Worm (Caenorhabditis elegans) whole organism, L1 larva: Measurements from ENCODE around the gene ZK512.8.
A peak's percentile ranks its signal among the peaks of the same experiment; 100 is the strongest.

Source experiments
- C16A3.4 ChIP-seq: fragments of 150-350 bp; optimal IDR thresholded peaks from 2 replicates; lab custom pipeline; 2014; ENCODE audit warnings: missing biosample characterization, missing genetic modification characterization
- C34B4.2 ChIP-seq: sonication (generic microtip); optimal IDR thresholded peaks from 2 replicates; lab custom pipeline; 2017; ENCODE audit warnings: mild to moderate bottlenecking, missing genetic modification characterization, missing compliant biosample characterization
- F16B12.6 ChIP-seq: fragments of 150-350 bp; optimal IDR thresholded peaks from 2 replicates; lab custom pipeline; 2014; ENCODE audit warnings: missing biosample characterization, missing genetic modification characterization
- Y116A8C.19 ChIP-seq: sonication (generic microtip); optimal IDR thresholded peaks from 2 replicates; lab custom pipeline; 2016; ENCODE audit warnings: missing compliant biosample characterization, missing genetic modification characterization, borderline replicate concordance
- aha-1 ChIP-seq: fragments of 150-350 bp; optimal IDR thresholded peaks from 2 replicates; lab custom pipeline; 2014; ENCODE audit warnings: missing biosample characterization, missing genetic modification characterization
- alr-1 ChIP-seq: fragments of 200-800 bp; sonication (Bioruptor generic); optimal IDR thresholded peaks from 2 replicates; lab custom pipeline; 2018; ENCODE audit warnings: borderline replicate concordance, mild to moderate bottlenecking, missing genetic modification characterization, missing compliant biosample characterization
- ceh-82 ChIP-seq, 3 experiments: fragments of 150-350 bp in 1 of 3; sonication (generic microtip) in 2 of 3; optimal IDR thresholded peaks; 2 replicates each; lab custom pipeline; 2014 to 2017; ENCODE audit warnings: missing biosample characterization in 3 of 3, missing genetic modification characterization in 3 of 3
- ceh-88 ChIP-seq: fragments of 200-800 bp; sonication (Bioruptor generic); IDR thresholded peaks from 2 replicates; pipeline ENCODE4 v1.3.6; 2022; ENCODE audit warnings: missing genetic modification characterization, missing compliant biosample characterization
- ceh-90 ChIP-seq: sonication (generic microtip); optimal IDR thresholded peaks from 2 replicates; lab custom pipeline; 2016; ENCODE audit warnings: missing genetic modification characterization, missing compliant biosample characterization
- dpl-1 ChIP-seq, 3 experiments: fragments of 150-350 bp in 2 of 3; sonication (generic microtip) in 1 of 3; optimal IDR thresholded peaks; 2 replicates each; lab custom pipeline; 2014 to 2017; ENCODE audit warnings: missing biosample characterization in 3 of 3, missing genetic modification characterization in 3 of 3, missing genetic modification reagents in 3 of 3
- dsc-1 ChIP-seq: sonication (generic microtip); optimal IDR thresholded peaks from 2 replicates; lab custom pipeline; 2016; ENCODE audit warnings: mild to moderate bottlenecking, missing genetic modification characterization, missing compliant biosample characterization
- efl-1 ChIP-seq, 4 experiments: fragments of 150-350 bp; optimal IDR thresholded peaks in 3 of 4; peaks in 1 of 4; 1 replicate in 1 of 4; 2 replicates in 3 of 4; lab custom pipeline; 2014; ENCODE audit warnings: missing biosample characterization in 2 of 4, missing genetic modification characterization in 2 of 4, missing genetic modification reagents in 2 of 4
- egl-27 ChIP-seq, 2 experiments: fragments of 150-350 bp in 1 of 2; sonication (generic microtip); optimal IDR thresholded peaks; 3 replicates each; lab custom pipeline; 2017 to 2018; ENCODE audit warnings: missing biosample characterization in 2 of 2, missing genetic modification characterization in 2 of 2, missing genetic modification reagents in 2 of 2
- elt-3 ChIP-seq, 6 experiments: fragments of 150-350 bp in 1 of 6; sonication (generic microtip); optimal IDR thresholded peaks; 2 replicates each; lab custom pipeline; 2017 to 2018; ENCODE audit warnings: missing biosample characterization in 6 of 6, missing genetic modification characterization in 6 of 6, inconsistent platforms in 1 of 6
- fkh-8 ChIP-seq: sonication (generic microtip); optimal IDR thresholded peaks from 2 replicates; lab custom pipeline; 2016; ENCODE audit warnings: mild to moderate bottlenecking, missing genetic modification characterization, missing compliant biosample characterization
- fos-1 ChIP-seq: fragments of 150-350 bp; optimal IDR thresholded peaks from 2 replicates; lab custom pipeline; 2014; ENCODE audit warnings: missing biosample characterization, missing genetic modification characterization
- hlh-17 ChIP-seq: fragments of 200-800 bp; sonication (Bioruptor generic); optimal IDR thresholded peaks from 2 replicates; lab custom pipeline; 2018; ENCODE audit warnings: missing genetic modification characterization, mild to moderate bottlenecking, missing compliant biosample characterization, moderate library complexity, borderline replicate concordance
- hlh-4 ChIP-seq: sonication (generic microtip); optimal IDR thresholded peaks from 2 replicates; lab custom pipeline; 2016; ENCODE audit warnings: mild to moderate bottlenecking, missing genetic modification characterization, missing compliant biosample characterization
- isw-1 ChIP-seq: fragments of 200-800 bp; sonication (Bioruptor generic); IDR thresholded peaks from 2 replicates; pipeline ENCODE4 v1.3.6; 2022; ENCODE audit warnings: missing genetic modification characterization, missing compliant biosample characterization
- lin-13 ChIP-seq: fragments of 150-350 bp; optimal IDR thresholded peaks from 2 replicates; lab custom pipeline; 2014; ENCODE audit warnings: missing biosample characterization, missing genetic modification reagents, missing genetic modification characterization
- lin-14 ChIP-seq: fragments of 200-800 bp; sonication (Bioruptor generic); optimal IDR thresholded peaks from 2 replicates; lab custom pipeline; 2018; ENCODE audit warnings: mild to moderate bottlenecking, missing genetic modification characterization, moderate library complexity, missing compliant biosample characterization
- lin-35 ChIP-seq, 2 experiments: fragments of 150-350 bp; optimal IDR thresholded peaks; 2 replicates each; lab custom pipeline; 2014; ENCODE audit warnings: missing biosample characterization in 2 of 2, missing genetic modification characterization in 2 of 2, missing genetic modification reagents in 2 of 2
- lin-39 ChIP-seq: fragments of 150-350 bp; optimal IDR thresholded peaks from 2 replicates; lab custom pipeline; 2014; ENCODE audit warnings: missing biosample characterization, missing genetic modification reagents, missing genetic modification characterization
- lir-3 ChIP-seq: sonication (generic microtip); optimal IDR thresholded peaks from 2 replicates; lab custom pipeline; 2016; ENCODE audit warnings: mild to moderate bottlenecking, missing genetic modification characterization, moderate library complexity, missing compliant biosample characterization; ENCODE audit not compliant: poor library complexity
- lsy-2 ChIP-seq, 2 experiments: fragments of 150-350 bp; optimal IDR thresholded peaks; 2 replicates each; lab custom pipeline; 2014; ENCODE audit warnings: missing biosample characterization in 2 of 2, missing genetic modification characterization in 2 of 2
- mab-9 ChIP-seq: fragments of 200-800 bp; sonication (Bioruptor generic); IDR thresholded peaks from 2 replicates; pipeline ENCODE4 v1.3.6; 2022; ENCODE audit warnings: missing genetic modification reagents, missing genetic modification characterization, missing compliant biosample characterization
- mef-2 ChIP-seq: fragments of 150-350 bp; optimal IDR thresholded peaks from 2 replicates; lab custom pipeline; 2014; ENCODE audit warnings: missing biosample characterization, missing genetic modification characterization
- mep-1 ChIP-seq: fragments of 150-350 bp; optimal IDR thresholded peaks from 2 replicates; lab custom pipeline; 2014; ENCODE audit warnings: missing biosample characterization, missing genetic modification characterization
- nhr-20 ChIP-seq: sonication (generic microtip); optimal IDR thresholded peaks from 2 replicates; lab custom pipeline; 2016; ENCODE audit warnings: mild to moderate bottlenecking, missing genetic modification characterization, missing compliant biosample characterization
- nhr-237 ChIP-seq: fragments of 150-350 bp; optimal IDR thresholded peaks from 2 replicates; lab custom pipeline; 2014; ENCODE audit warnings: missing biosample characterization, missing genetic modification characterization
- nhr-28 ChIP-seq: fragments of 150-350 bp; optimal IDR thresholded peaks from 2 replicates; lab custom pipeline; 2014; ENCODE audit warnings: missing biosample characterization, missing genetic modification characterization
- nhr-47 ChIP-seq: sonication (generic microtip); optimal IDR thresholded peaks from 2 replicates; lab custom pipeline; 2016; ENCODE audit warnings: mild to moderate bottlenecking, missing genetic modification characterization, moderate library complexity, missing compliant biosample characterization
- nhr-71 ChIP-seq: sonication (generic microtip); optimal IDR thresholded peaks from 2 replicates; lab custom pipeline; 2016; ENCODE audit warnings: mild to moderate bottlenecking, missing genetic modification characterization, moderate library complexity, missing compliant biosample characterization
- nhr-76 ChIP-seq: sonication (generic microtip); optimal IDR thresholded peaks from 2 replicates; lab custom pipeline; 2017; ENCODE audit warnings: missing biosample characterization, missing genetic modification characterization
- nhr-77 ChIP-seq: fragments of 150-350 bp; optimal IDR thresholded peaks from 2 replicates; lab custom pipeline; 2014; ENCODE audit warnings: missing biosample characterization, missing genetic modification characterization
- nhr-90 ChIP-seq: sonication (generic microtip); optimal IDR thresholded peaks from 2 replicates; lab custom pipeline; 2016; ENCODE audit warnings: mild to moderate bottlenecking, missing genetic modification characterization, missing compliant biosample characterization; ENCODE audit not compliant: poor library complexity
- pqm-1 ChIP-seq: sonication (generic microtip); optimal IDR thresholded peaks from 3 replicates; lab custom pipeline; 2017; ENCODE audit warnings: missing biosample characterization, missing genetic modification characterization
- snpc-4 ChIP-seq: fragments of 150-350 bp; optimal IDR thresholded peaks from 2 replicates; lab custom pipeline; 2014; ENCODE audit warnings: missing biosample characterization, missing genetic modification characterization
- snu-23 ChIP-seq: sonication (generic microtip); optimal IDR thresholded peaks from 2 replicates; lab custom pipeline; 2016; ENCODE audit warnings: missing genetic modification characterization, missing compliant biosample characterization
- sox-4 ChIP-seq: sonication (generic microtip); optimal IDR thresholded peaks from 2 replicates; lab custom pipeline; 2016; ENCODE audit warnings: missing genetic modification characterization, missing compliant biosample characterization
- sptf-1 ChIP-seq: fragments of 150-350 bp; optimal IDR thresholded peaks from 2 replicates; lab custom pipeline; 2014; ENCODE audit warnings: missing biosample characterization, missing genetic modification characterization
- sup-37 ChIP-seq: fragments of 200-800 bp; sonication (Bioruptor generic); optimal IDR thresholded peaks from 2 replicates; lab custom pipeline; 2018; ENCODE audit warnings: mild to moderate bottlenecking, missing genetic modification characterization, missing compliant biosample characterization
- swsn-7 ChIP-seq: sonication (generic microtip); optimal IDR thresholded peaks from 2 replicates; lab custom pipeline; 2016; ENCODE audit warnings: missing genetic modification characterization, missing compliant biosample characterization
- tbx-2 ChIP-seq: sonication (generic microtip); optimal IDR thresholded peaks from 2 replicates; lab custom pipeline; 2016; ENCODE audit warnings: missing genetic modification characterization, missing compliant biosample characterization
- tlp-1 ChIP-seq: fragments of 150-350 bp; optimal IDR thresholded peaks from 2 replicates; lab custom pipeline; 2014; ENCODE audit warnings: missing biosample characterization, missing genetic modification characterization
- unc-30 ChIP-seq: sonication (generic microtip); optimal IDR thresholded peaks from 2 replicates; lab custom pipeline; 2017; ENCODE audit warnings: missing biosample characterization, missing genetic modification characterization
- unc-62 ChIP-seq: fragments of 150-350 bp; optimal IDR thresholded peaks from 2 replicates; lab custom pipeline; 2014; ENCODE audit warnings: missing biosample characterization, missing genetic modification reagents, missing genetic modification characterization
- unc-86 ChIP-seq: sonication (generic microtip); optimal IDR thresholded peaks from 2 replicates; lab custom pipeline; 2016; ENCODE audit warnings: missing genetic modification characterization, missing compliant biosample characterization
- unc-98 ChIP-seq: fragments of 200-800 bp; sonication (Bioruptor generic); IDR thresholded peaks from 2 replicates; pipeline ENCODE4 v1.3.6; 2022; ENCODE audit warnings: missing genetic modification characterization, missing compliant biosample characterization
- vab-15 ChIP-seq: sonication (generic microtip); optimal IDR thresholded peaks from 2 replicates; lab custom pipeline; 2017; ENCODE audit warnings: missing genotype, mild to moderate bottlenecking, missing genetic modification characterization, missing compliant biosample characterization
- xbp-1 ChIP-seq: sonication (generic microtip); optimal IDR thresholded peaks from 2 replicates; lab custom pipeline; 2016; ENCODE audit warnings: missing genetic modification characterization, missing compliant biosample characterization
- zip-4 ChIP-seq: fragments of 200-800 bp; sonication (Bioruptor generic); optimal IDR thresholded peaks from 2 replicates; lab custom pipeline; 2018; ENCODE audit warnings: mild to moderate bottlenecking, missing genetic modification characterization, moderate library complexity, missing compliant biosample characterization
- ztf-11 ChIP-seq, 2 experiments: sonication (generic microtip); optimal IDR thresholded peaks; 2 replicates each; lab custom pipeline; 2016 to 2017; ENCODE audit warnings: missing genetic modification characterization in 2 of 2, missing biosample characterization in 1 of 2, missing compliant biosample characterization in 1 of 2

ZK512.8 gene

DNA sequence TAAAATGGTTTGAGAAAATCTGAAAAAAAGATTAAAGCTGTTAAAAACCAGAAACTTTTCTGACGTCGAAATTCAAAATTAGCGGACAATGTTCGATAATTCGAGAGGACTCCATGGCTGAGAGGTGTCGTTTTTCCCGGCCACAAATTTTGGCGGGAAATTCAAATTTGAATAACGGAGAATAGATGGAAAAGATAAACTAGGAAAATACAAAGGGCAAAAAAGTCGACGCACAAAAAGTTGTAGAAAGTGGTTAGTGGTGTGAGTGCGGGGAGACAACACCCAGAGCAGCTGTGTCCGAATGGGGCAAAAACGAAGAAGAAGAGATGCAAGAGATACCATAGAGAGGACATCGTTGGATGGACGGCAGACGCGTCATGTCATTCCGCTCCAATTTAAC lies 45.2 kb downstream of the ZK512.8 start, which contains the start of gene cls-3:
TSS of gene cls-3 (minus strand) at position 19 of the 400 bp plus-strand sequence.
- TF ChIP-seq lsy-2 (tag; optimal IDR thresholded peaks at IDR 0.05; lab: Kevin White, UChicago) (peak; percentile 61 to 76), F16B12.6 (peak; percentile 54), sptf-1 (tag; lab: Kevin White, UChicago) (no peak), unc-30 (no peak), ceh-88 (GFP tag; lab: Robert Waterston, UW) (no peak), vab-15 (peak; percentile 21), hlh-17 (GFP tag; lab: Kevin White, UChicago) (no peak), lin-13 (GFP tag; lab: Kevin White, UChicago) (peak; percentile 59), mef-2 (tag; lab: Kevin White, UChicago) (no peak), alr-1 (tag; lab: Kevin White, UChicago) (no peak), ztf-11 (tag; optimal IDR thresholded peaks at IDR 0.05; lab: Kevin White, UChicago) (peak in 1 of 2 experiments; percentile 45), fos-1 (tag; lab: Kevin White, UChicago) (no peak), C34B4.2 (tag; lab: Kevin White, UChicago) (no peak), mab-9 (GFP tag; lab: Robert Waterston, UW) (no peak), Y116A8C.19 (tag; lab: Kevin White, UChicago) (no peak), nhr-28 (tag; lab: Kevin White, UChicago) (no peak), sox-4 (tag; lab: Kevin White, UChicago) (no peak), xbp-1 (peak; percentile 45), snu-23 (GFP tag; lab: Kevin White, UChicago) (peak; percentile 61), nhr-237 (tag; lab: Kevin White, UChicago) (no peak), efl-1 (optimal IDR thresholded peaks at IDR 0.05; lab: Kevin White, UChicago) (peak; percentile 94 to 96), efl-1 (GFP tag; optimal IDR thresholded peaks at IDR 0.05 in 1 of 2; lab: Kevin White, UChicago) (peak; percentile 88 to 99), sup-37 (no peak), unc-62 (GFP tag; lab: Kevin White, UChicago) (no peak), unc-98 (GFP tag; lab: Robert Waterston, UW) (no peak), dpl-1 (GFP tag; optimal IDR thresholded peaks at IDR 0.05; lab: Kevin White, UChicago) (peak; percentile 88 to 92 (median 90)), egl-27 (tag; optimal IDR thresholded peaks at IDR 0.05; lab: Kevin White, UChicago) (no peak), tlp-1 (tag; lab: Kevin White, UChicago) (no peak), isw-1 (GFP tag; lab: Robert Waterston, UW) (peak; percentile 34; the same call in 1 of the 2 replicates), dsc-1 (tag; lab: Kevin White, UChicago) (peak; percentile 62), ceh-82 (tag; optimal IDR thresholded peaks at IDR 0.05; lab: Kevin White, UChicago) (no peak), nhr-90 (peak; percentile 47), lin-39 (tag; lab: Kevin White, UChicago) (peak; percentile 26), nhr-76 (tag; lab: Kevin White, UChicago) (no peak), nhr-20 (tag; lab: Kevin White, UChicago) (peak; percentile 43), C16A3.4 (tag; lab: Kevin White, UChicago) (peak; percentile 56), hlh-4 (no peak), lin-35 (GFP tag; optimal IDR thresholded peaks at IDR 0.05; lab: Kevin White, UChicago) (peak; percentile 88 to 92), elt-3 (tag; optimal IDR thresholded peaks at IDR 0.05; lab: Kevin White, UChicago) (no peak), tbx-2 (peak; percentile 25), lir-3 (tag; lab: Kevin White, UChicago) (peak; percentile 65), lin-14 (GFP tag; lab: Kevin White, UChicago) (peak; percentile 68), aha-1 (tag; lab: Kevin White, UChicago) (no peak), nhr-71 (tag; lab: Kevin White, UChicago) (peak; percentile 81), nhr-77 (tag; lab: Kevin White, UChicago) (no peak), mep-1 (tag; lab: Kevin White, UChicago) (peak; percentile 27), zip-4 (GFP tag; lab: Kevin White, UChicago) (no peak), fkh-8 (no peak), ceh-90 (tag; lab: Kevin White, UChicago) (no peak), pqm-1 (no peak), nhr-47 (tag; lab: Kevin White, UChicago) (peak; percentile 68), snpc-4 (tag; lab: Kevin White, UChicago) (no peak), swsn-7 (tag; lab: Kevin White, UChicago) (peak; percentile 50), unc-86 (no peak)
